Worm (Caenorhabditis elegans): ENCODE data around the gene T03E6.9.

Gene T03E6.9

DNA sequence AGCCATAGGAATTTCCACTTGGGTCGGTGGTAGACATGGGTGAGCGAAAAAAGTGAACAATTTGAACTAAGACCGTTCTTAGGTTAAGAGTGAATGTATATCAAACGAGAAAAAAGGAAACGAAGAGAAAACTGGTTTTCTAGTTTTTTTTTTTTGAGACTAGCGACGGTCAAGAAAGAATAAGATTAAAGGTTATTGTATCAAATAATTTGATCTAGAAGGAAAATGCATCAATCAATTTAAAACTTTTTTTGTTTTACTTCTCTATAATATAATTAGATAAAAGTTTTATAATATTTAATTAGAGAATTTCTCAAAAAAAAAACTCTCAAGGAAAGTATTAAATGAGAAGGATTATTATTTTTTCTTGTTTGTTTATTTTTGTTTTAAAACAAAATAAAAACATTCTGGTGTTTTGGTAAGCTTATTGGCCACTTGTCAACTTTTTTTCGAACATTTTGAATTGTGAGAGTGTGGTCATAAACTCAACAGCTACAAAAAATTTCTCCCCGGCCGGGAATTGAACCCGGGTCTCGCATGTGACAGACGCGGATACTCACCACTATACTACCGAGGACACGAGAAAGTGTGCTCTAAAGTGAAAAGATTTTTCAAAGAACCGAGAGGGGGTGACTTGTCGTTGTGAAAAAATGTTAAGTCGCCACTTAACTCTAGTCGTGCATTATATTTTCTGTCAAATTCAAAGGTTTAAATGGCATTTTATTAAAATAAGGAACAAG, 44.8 kb upstream of the T03E6.9 start, which contains the start of gene W06G6.17:
W06G6.17 (minus strand) TSS at position 51 of the 740 bp plus-strand sequence.
- TF ChIP-seq mep-1 (tag; optimal IDR thresholded peaks at IDR 0.05) (no peak), madf-5 (GFP tag; IDR thresholded peaks at IDR 0.05) (0 out of 4 replicates have a peak, but pooled peaks of 1 of the 2 experiments have one; percentile 49), daf-16 (GFP tag; optimal IDR thresholded peaks at IDR 0.05) (peak in 1 of 2 experiments; percentile 44), daf-16 (tag; optimal IDR thresholded peaks at IDR 0.05) (peak; percentile 44), hlh-30 (tag; optimal IDR thresholded peaks at IDR 0.05; ENCODE audit: insufficient read depth) (peak; percentile 74), ceh-20 (GFP tag; IDR thresholded peaks at IDR 0.05) (no peak), pqm-1 (tag; optimal IDR thresholded peaks at IDR 0.05) (no peak), nhr-25 (tag; optimal IDR thresholded peaks at IDR 0.05; ENCODE audit: borderline replicate concordance, insufficient read depth) (no peak), attf-4 (tag; optimal IDR thresholded peaks at IDR 0.05) (no peak), jun-1 (tag; optimal IDR thresholded peaks at IDR 0.05) (no peak), fkh-10 (GFP tag; optimal IDR thresholded peaks at IDR 0.05) (no peak), egl-27 (tag; optimal IDR thresholded peaks at IDR 0.05) (no peak), zfp-2 (tag; optimal IDR thresholded peaks at IDR 0.05) (no peak), nhr-111 (GFP tag; optimal IDR thresholded peaks at IDR 0.05) (no peak), Y48G9A.11 (GFP tag; IDR thresholded peaks at IDR 0.05) (0 out of 2 replicates have a peak, but pooled peaks have one; percentile 23), duxl-1 (tag; optimal IDR thresholded peaks at IDR 0.05; ENCODE audit: poor library complexity) (peak; percentile 53), rbr-2 (tag; optimal IDR thresholded peaks at IDR 0.05) (no peak), F37D6.2 (tag; optimal IDR thresholded peaks at IDR 0.05) (no peak), F26F4.8 (GFP tag; conservative IDR thresholded peaks at IDR 0.05) (0 out of 2 replicates have a peak, but pooled peaks have one; percentile 38), dmd-6 (GFP tag; IDR thresholded peaks at IDR 0.05) (peak; percentile 28; the same call in 1 of the 2 replicates), lin-15B (tag; optimal IDR thresholded peaks at IDR 0.05) (no peak), dmd-8 (GFP tag; IDR thresholded peaks at IDR 0.05) (0 out of 2 replicates have a peak, but pooled peaks have one; percentile 30), egl-43 (GFP tag; IDR thresholded peaks at IDR 0.05) (peak; percentile 49; the same call in 1 of the 2 replicates), lim-7 (GFP tag; IDR thresholded peaks at IDR 0.05) (0 out of 2 replicates have a peak, but pooled peaks have one; percentile 22)

DNA sequence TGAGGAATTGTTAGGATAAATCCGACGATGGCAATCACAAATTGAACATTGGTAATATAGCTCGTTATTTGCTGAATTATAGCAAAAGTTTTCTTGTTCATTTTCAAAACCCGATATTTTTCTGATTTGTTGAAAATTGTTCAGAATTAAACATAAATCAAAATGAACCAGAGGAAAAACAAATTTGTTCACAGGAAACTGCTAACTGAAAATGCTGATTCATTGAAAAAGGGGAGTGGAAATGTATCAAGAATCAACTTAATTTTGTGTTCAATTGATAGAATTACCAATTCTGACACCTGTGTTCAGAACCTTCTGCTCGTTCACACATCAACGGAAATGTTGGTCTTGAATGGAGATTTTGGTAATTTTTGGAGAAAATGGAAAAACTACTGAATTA, 43.0 kb upstream of the T03E6.9 start, which contains the start of gene srw-77:
srw-77 (minus strand) TSS at position 101 of the 400 bp plus-strand sequence.
- TF ChIP-seq nhr-48 (tag; optimal IDR thresholded peaks at IDR 0.05) = no peak
- TF ChIP-seq ceh-20 (GFP tag; IDR thresholded peaks at IDR 0.05) = no peak

DNA sequence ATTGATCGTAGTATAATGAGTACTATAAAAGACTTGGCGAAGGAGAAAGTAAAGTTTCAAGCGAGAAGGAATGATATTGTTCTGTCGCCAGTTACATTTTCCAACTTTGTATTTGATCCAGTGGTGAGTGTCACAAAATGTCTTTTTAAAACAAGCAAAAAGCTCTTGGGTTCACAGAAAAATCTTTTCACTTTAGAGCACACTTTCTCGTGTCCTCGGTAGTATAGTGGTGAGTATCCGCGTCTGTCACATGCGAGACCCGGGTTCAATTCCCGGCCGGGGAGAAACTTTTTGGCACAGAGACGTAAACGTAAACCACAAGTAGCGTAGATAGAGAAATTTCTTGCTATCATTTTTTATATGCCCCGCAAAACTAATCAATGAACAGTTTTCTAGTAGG, 39.8 kb upstream of the T03E6.9 start:
- TF ChIP-seq ama-1 (optimal IDR thresholded peaks at IDR 0.05) (no peak), egl-27 (tag; optimal IDR thresholded peaks at IDR 0.05) (no peak), lim-7 (GFP tag; IDR thresholded peaks at IDR 0.05) (peak; percentile 74), gei-8 (GFP tag; optimal IDR thresholded peaks at IDR 0.05) (no peak), lin-13 (GFP tag; optimal IDR thresholded peaks at IDR 0.05) (no peak), ztf-11 (tag; optimal IDR thresholded peaks at IDR 0.05) (no peak), php-3 (GFP tag; IDR thresholded peaks at IDR 0.05) (peak; percentile 30; the same call in 1 of the 2 replicates), tra-1 (GFP tag; IDR thresholded peaks at IDR 0.05) (no peak), pqm-1 (tag; optimal IDR thresholded peaks at IDR 0.05) (no peak), set-16 (GFP tag; IDR thresholded peaks at IDR 0.05) (no peak), nhr-25 (tag; optimal IDR thresholded peaks at IDR 0.05; ENCODE audit: borderline replicate concordance, insufficient read depth) (no peak), lin-39 (tag; optimal IDR thresholded peaks at IDR 0.05) (no peak), ceh-82 (tag; optimal IDR thresholded peaks at IDR 0.05) (no peak), mes-2 (tag; optimal IDR thresholded peaks at IDR 0.05; ENCODE audit: poor library complexity, severe bottlenecking) (no peak), zfp-3 (GFP tag; conservative IDR thresholded peaks at IDR 0.05) (0 out of 2 replicates have a peak, but pooled peaks have one; percentile 38), nhr-28 (tag; optimal IDR thresholded peaks at IDR 0.05) (no peak), dmd-8 (GFP tag; IDR thresholded peaks at IDR 0.05) (peak; percentile 81; the same call in 1 of the 2 replicates), zfp-2 (tag; optimal IDR thresholded peaks at IDR 0.05) (no peak), unc-39 (tag; optimal IDR thresholded peaks at IDR 0.05) (no peak), dpl-1 (GFP tag; optimal IDR thresholded peaks at IDR 0.05) (no peak), snpc-4 (tag; optimal IDR thresholded peaks at IDR 0.05) (no peak), mdl-1 (tag; optimal IDR thresholded peaks at IDR 0.05) (no peak), F44E2.7 (GFP tag; IDR thresholded peaks at IDR 0.05) (0 out of 2 replicates have a peak, but pooled peaks have one; percentile 48), hlh-11 (tag; optimal IDR thresholded peaks at IDR 0.05) (no peak), ctbp-1 (GFP tag; IDR thresholded peaks at IDR 0.05) (no peak), egl-43 (GFP tag; IDR thresholded peaks at IDR 0.05) (no peak), dmd-9 (GFP tag; IDR thresholded peaks at IDR 0.05) (no peak)
